Worm (Caenorhabditis elegans) whole organism, late embryonic: ENCODE results near the gene dhs-25.
A peak's percentile ranks its signal among the peaks of the same experiment; 100 is the strongest.

ENCODE experiments used
- C08G9.2 ChIP-seq: sonication (generic microtip); optimal IDR thresholded peaks from 2 replicates; lab custom pipeline; 2016; ENCODE audit warnings: mild to moderate bottlenecking, missing genetic modification characterization, moderate library complexity, missing compliant biosample characterization
- K02D7.2 ChIP-seq: sonication (generic microtip); optimal IDR thresholded peaks from 2 replicates; lab custom pipeline; 2017; ENCODE audit warnings: mild to moderate bottlenecking, missing genetic modification characterization, missing compliant biosample characterization
- K09A11.1 ChIP-seq: sonication (generic microtip); optimal IDR thresholded peaks from 2 replicates; lab custom pipeline; 2017; ENCODE audit warnings: antibody characterized with exemption, mild to moderate bottlenecking, missing genetic modification characterization, missing compliant biosample characterization; ENCODE audit not compliant: insufficient read depth
- T23F11.4 ChIP-seq: fragments of 200-800 bp; sonication (Bioruptor generic); optimal IDR thresholded peaks from 2 replicates; lab custom pipeline; 2018; ENCODE audit warnings: mild to moderate bottlenecking, missing genetic modification characterization, missing compliant biosample characterization
- Y22D7AL.16 ChIP-seq: sonication (generic microtip); optimal IDR thresholded peaks from 2 replicates; lab custom pipeline; 2016; ENCODE audit warnings: missing genetic modification characterization, missing compliant biosample characterization
- ahr-1 ChIP-seq: sonication (generic microtip); optimal IDR thresholded peaks from 2 replicates; lab custom pipeline; 2016; ENCODE audit warnings: missing genetic modification characterization, missing compliant biosample characterization
- ceh-14 ChIP-seq: sonication (generic microtip); optimal IDR thresholded peaks from 2 replicates; lab custom pipeline; 2016; ENCODE audit warnings: missing genotype, missing genetic modification characterization, missing compliant biosample characterization
- ceh-19 ChIP-seq: fragments of 200-800 bp; sonication (Bioruptor generic); optimal IDR thresholded peaks from 2 replicates; lab custom pipeline; 2018; ENCODE audit warnings: mild to moderate bottlenecking, missing genetic modification characterization, missing compliant biosample characterization
- ceh-2 ChIP-seq: sonication (generic microtip); optimal IDR thresholded peaks from 2 replicates; lab custom pipeline; 2016; ENCODE audit warnings: missing genotype, missing genetic modification characterization, missing compliant biosample characterization
- ceh-22 ChIP-seq: sonication (generic microtip); optimal IDR thresholded peaks from 2 replicates; lab custom pipeline; 2017; ENCODE audit warnings: missing biosample characterization, missing genetic modification characterization
- ceh-24 ChIP-seq: sonication (generic microtip); optimal IDR thresholded peaks from 2 replicates; lab custom pipeline; 2016; ENCODE audit warnings: mild to moderate bottlenecking, missing genetic modification characterization, missing compliant biosample characterization
- ceh-30 ChIP-seq: fragments of 150-350 bp; optimal IDR thresholded peaks from 2 replicates; lab custom pipeline; 2014; ENCODE audit warnings: missing biosample characterization, missing genetic modification characterization
- ceh-31 ChIP-seq: sonication (generic microtip); optimal IDR thresholded peaks from 2 replicates; lab custom pipeline; 2016; ENCODE audit warnings: missing genetic modification characterization, missing compliant biosample characterization
- ceh-34 ChIP-seq: sonication (generic microtip); optimal IDR thresholded peaks from 2 replicates; lab custom pipeline; 2016; ENCODE audit warnings: mild to moderate bottlenecking, missing genetic modification characterization, missing compliant biosample characterization
- ceh-45 ChIP-seq: fragments of 200-800 bp; sonication (Bioruptor generic); IDR thresholded peaks from 2 replicates; pipeline ENCODE4 v1.3.6; 2022; ENCODE audit warnings: missing genetic modification reagents, missing genetic modification characterization, missing compliant biosample characterization
- ceh-48 ChIP-seq: sonication (generic microtip); optimal IDR thresholded peaks from 2 replicates; lab custom pipeline; 2016; ENCODE audit warnings: missing genetic modification characterization, inconsistent platforms, missing compliant biosample characterization
- ceh-9 ChIP-seq: sonication (generic microtip); optimal IDR thresholded peaks from 2 replicates; lab custom pipeline; 2016; ENCODE audit warnings: mild to moderate bottlenecking, missing genetic modification characterization, inconsistent platforms, missing compliant biosample characterization
- che-1 ChIP-seq: sonication (generic microtip); optimal IDR thresholded peaks from 2 replicates; lab custom pipeline; 2016; ENCODE audit warnings: mild to moderate bottlenecking, missing genetic modification characterization, missing compliant biosample characterization
- dmd-4 ChIP-seq: sonication (generic microtip); optimal IDR thresholded peaks from 2 replicates; lab custom pipeline; 2016; ENCODE audit warnings: borderline replicate concordance, missing genetic modification characterization, missing compliant biosample characterization
- elt-2 ChIP-seq: sonication (generic microtip); optimal IDR thresholded peaks from 2 replicates; lab custom pipeline; 2016; ENCODE audit warnings: missing genetic modification reagents, missing genetic modification characterization, missing compliant biosample characterization
- eyg-1 ChIP-seq: sonication (generic microtip); optimal IDR thresholded peaks from 2 replicates; lab custom pipeline; 2016; ENCODE audit warnings: missing genotype, missing genetic modification characterization, missing compliant biosample characterization
- hlh-13 ChIP-seq: fragments of 200-800 bp; sonication (Bioruptor generic); optimal IDR thresholded peaks from 2 replicates; lab custom pipeline; 2018; ENCODE audit warnings: mild to moderate bottlenecking, missing genetic modification characterization, missing compliant biosample characterization
- hlh-15 ChIP-seq: sonication (generic microtip); optimal IDR thresholded peaks from 2 replicates; lab custom pipeline; 2016; ENCODE audit warnings: missing genetic modification characterization, missing compliant biosample characterization
- hlh-8 ChIP-seq: sonication (generic microtip); optimal IDR thresholded peaks from 2 replicates; lab custom pipeline; 2016; ENCODE audit warnings: missing genotype, missing genetic modification characterization, missing compliant biosample characterization
- lim-6 ChIP-seq: sonication (generic microtip); optimal IDR thresholded peaks from 2 replicates; lab custom pipeline; 2016; ENCODE audit warnings: missing genetic modification characterization, missing compliant biosample characterization
- lin-11 ChIP-seq: fragments of 200-800 bp; sonication (Bioruptor generic); optimal IDR thresholded peaks from 2 replicates; lab custom pipeline; 2018; ENCODE audit warnings: mild to moderate bottlenecking, missing genetic modification characterization, missing compliant biosample characterization
- madf-2 ChIP-seq: sonication (generic microtip); optimal IDR thresholded peaks from 2 replicates; lab custom pipeline; 2017; ENCODE audit warnings: missing genetic modification characterization, missing compliant biosample characterization
- nfya-1 ChIP-seq: sonication (generic microtip); optimal IDR thresholded peaks from 2 replicates; lab custom pipeline; 2017; ENCODE audit warnings: missing genetic modification characterization, mild to moderate bottlenecking, missing compliant biosample characterization, antibody characterized with exemption, moderate library complexity
- odd-2 ChIP-seq: sonication (generic microtip); optimal IDR thresholded peaks from 2 replicates; lab custom pipeline; 2017; ENCODE audit warnings: antibody characterized with exemption, mild to moderate bottlenecking, missing genetic modification characterization, missing compliant biosample characterization
- pag-3 ChIP-seq: sonication (generic microtip); optimal IDR thresholded peaks from 2 replicates; lab custom pipeline; 2016; ENCODE audit warnings: missing compliant biosample characterization, missing genetic modification characterization, borderline replicate concordance
- pax-1 ChIP-seq: fragments of 150-350 bp; optimal IDR thresholded peaks from 2 replicates; lab custom pipeline; 2014; ENCODE audit warnings: missing biosample characterization, missing genetic modification characterization
- pha-2 ChIP-seq: sonication (generic microtip); optimal IDR thresholded peaks from 2 replicates; lab custom pipeline; 2017; ENCODE audit warnings: mild to moderate bottlenecking, missing genetic modification characterization, missing compliant biosample characterization
- pha-4 ChIP-seq: fragments of 150-350 bp; optimal IDR thresholded peaks from 2 replicates; lab custom pipeline; 2018; ENCODE audit warnings: missing biosample characterization, missing genetic modification reagents, missing genetic modification characterization
- pqm-1 ChIP-seq: sonication (generic microtip); optimal IDR thresholded peaks from 2 replicates; lab custom pipeline; 2016; ENCODE audit warnings: missing genetic modification characterization, missing compliant biosample characterization
- pros-1 ChIP-seq: fragments of 150-350 bp; optimal IDR thresholded peaks from 2 replicates; lab custom pipeline; 2014; ENCODE audit warnings: missing biosample characterization, missing genetic modification reagents, missing genetic modification characterization
- sox-4 ChIP-seq: sonication (generic microtip); optimal IDR thresholded peaks from 2 replicates; lab custom pipeline; 2017; ENCODE audit warnings: mild to moderate bottlenecking, missing genetic modification characterization, inconsistent platforms, missing compliant biosample characterization
- syd-9 ChIP-seq: sonication (generic microtip); optimal IDR thresholded peaks from 2 replicates; lab custom pipeline; 2016; ENCODE audit warnings: mild to moderate bottlenecking, missing genetic modification characterization, moderate library complexity, missing compliant biosample characterization
- ttx-3 ChIP-seq: sonication (generic microtip); optimal IDR thresholded peaks from 2 replicates; lab custom pipeline; 2016; ENCODE audit warnings: missing genetic modification reagents, missing genetic modification characterization, missing compliant biosample characterization
- unc-3 ChIP-seq, 2 experiments: fragments of 200-800 bp in 1 of 2; sonication (Bioruptor generic) in 1 of 2; sonication (generic microtip) in 1 of 2; conservative IDR thresholded peaks in 1 of 2; optimal IDR thresholded peaks in 1 of 2; 2 replicates each; pipeline versions ENCODE4 v1.3.6 to Lab custom; 2016 to 2022; ENCODE audit warnings: missing compliant biosample characterization in 2 of 2, missing genetic modification characterization in 2 of 2, missing genetic modification reagents in 1 of 2
- unc-42 ChIP-seq: sonication (generic microtip); optimal IDR thresholded peaks from 2 replicates; lab custom pipeline; 2016; ENCODE audit warnings: missing genotype, missing genetic modification characterization, missing compliant biosample characterization
- unc-55 ChIP-seq: sonication (generic microtip); optimal IDR thresholded peaks from 2 replicates; lab custom pipeline; 2017; ENCODE audit warnings: missing biosample characterization, missing genetic modification reagents, missing genetic modification characterization
- unc-86 ChIP-seq: sonication (generic microtip); optimal IDR thresholded peaks from 2 replicates; lab custom pipeline; 2016; ENCODE audit warnings: missing genetic modification characterization, missing compliant biosample characterization
- zip-5 ChIP-seq: sonication (generic microtip); optimal IDR thresholded peaks from 2 replicates; lab custom pipeline; 2016; ENCODE audit warnings: missing genetic modification characterization, missing compliant biosample characterization
- ztf-16 ChIP-seq: sonication (generic microtip); optimal IDR thresholded peaks from 2 replicates; lab custom pipeline; 2017; ENCODE audit warnings: missing genetic modification characterization, missing compliant biosample characterization

dhs-25 gene

ce11 chrX:1451240-1451639 is 35.1 kb upstream of the dhs-25 start:
- no peak for TF ChIP-seq ceh-30 (tag; lab: Kevin White, UChicago)
- TF ChIP-seq che-1, result no peak
- no peak for TF ChIP-seq hlh-15 (tag; lab: Kevin White, UChicago)
- TF ChIP-seq ceh-45 (GFP tag; lab: Robert Waterston, UW), result no peak
- TF ChIP-seq odd-2 (tag; lab: Kevin White, UChicago), result no peak
- TF ChIP-seq syd-9, result no peak
- no peak for TF ChIP-seq hlh-8 (tag; lab: Kevin White, UChicago)
- no peak for TF ChIP-seq madf-2
- TF ChIP-seq zip-5 (tag; lab: Kevin White, UChicago), result no peak
- no peak for TF ChIP-seq sox-4 (tag; lab: Kevin White, UChicago)
- TF ChIP-seq elt-2 (tag; lab: Kevin White, UChicago), result no peak
- no peak for TF ChIP-seq Y22D7AL.16 (tag; lab: Kevin White, UChicago)
- no peak for TF ChIP-seq ztf-16 (tag; lab: Kevin White, UChicago)
- TF ChIP-seq K02D7.2 (tag; lab: Kevin White, UChicago), result no peak
- no peak for TF ChIP-seq unc-42 (tag; lab: Kevin White, UChicago)

ce11 chrX:1451816-1452602 is 34.3 kb upstream of the dhs-25 start:
- TF ChIP-seq unc-3 (GFP tag; conservative IDR thresholded peaks at IDR 0.05; lab: Robert Waterston, UW) (no peak), unc-3 (tag; optimal IDR thresholded peaks at IDR 0.05; lab: Kevin White, UChicago) (no peak), ceh-45 (GFP tag; lab: Robert Waterston, UW) (no peak)

- TF ChIP-seq K02D7.2 (tag; lab: Kevin White, UChicago) (no peak), ceh-30 (tag; lab: Kevin White, UChicago) (no peak), unc-86 (tag; lab: Kevin White, UChicago) (no peak), elt-2 (tag; lab: Kevin White, UChicago) (peak; percentile 12), hlh-13 (GFP tag; lab: Kevin White, UChicago) (no peak), che-1 (no peak)
Measured at ce11 chrX:1453770-1454169, 32.6 kb upstream of the dhs-25 start, which contains the start of gene cebp-1. TSS of gene cebp-1 (minus strand) at chrX:1453868.

- TF ChIP-seq ceh-34 (tag; lab: Kevin White, UChicago), result peak; percentile 75
- peak; percentile 80 for TF ChIP-seq pros-1 (tag; lab: Kevin White, UChicago)
- no peak for TF ChIP-seq pha-4 (tag; lab: Kevin White, UChicago)
- TF ChIP-seq ceh-22 (tag; lab: Kevin White, UChicago), result no peak
- TF ChIP-seq C08G9.2, result peak; percentile 62
- TF ChIP-seq ceh-24 (tag; lab: Kevin White, UChicago), result no peak
- TF ChIP-seq T23F11.4 (GFP tag; lab: Kevin White, UChicago), result peak; percentile 34
- no peak for TF ChIP-seq odd-2 (tag; lab: Kevin White, UChicago)
- no peak for TF ChIP-seq ttx-3 (tag; lab: Kevin White, UChicago)
- peak; percentile 83 for TF ChIP-seq ceh-31 (tag; lab: Kevin White, UChicago)
- TF ChIP-seq lim-6 (tag; lab: Kevin White, UChicago), result peak; percentile 11
- TF ChIP-seq nfya-1 (tag; lab: Kevin White, UChicago), result peak; percentile 82
- TF ChIP-seq pha-2, result peak; percentile 17
- TF ChIP-seq ceh-2 (tag; lab: Kevin White, UChicago), result no peak
- no peak for TF ChIP-seq ahr-1 (tag; lab: Kevin White, UChicago)
- peak; percentile 69 for TF ChIP-seq pqm-1 (tag; lab: Kevin White, UChicago)
- TF ChIP-seq lin-11, result no peak
- peak; percentile 98 for TF ChIP-seq unc-55
- TF ChIP-seq ztf-16 (tag; lab: Kevin White, UChicago), result no peak
- peak; percentile 40 for TF ChIP-seq ceh-14 (tag; lab: Kevin White, UChicago)
- peak; percentile 65 for TF ChIP-seq ceh-19
- peak; percentile 51 for TF ChIP-seq madf-2
- no peak for TF ChIP-seq eyg-1 (tag; lab: Kevin White, UChicago)
- TF ChIP-seq pag-3 (tag; lab: Kevin White, UChicago), result no peak
- TF ChIP-seq pax-1 (tag; lab: Kevin White, UChicago), result peak; percentile 31
- TF ChIP-seq ceh-48, result no peak
- no peak for TF ChIP-seq dmd-4 (tag; lab: Kevin White, UChicago)
- TF ChIP-seq ceh-45 (GFP tag; lab: Robert Waterston, UW), result no peak
- no peak for TF ChIP-seq K09A11.1 (tag; lab: Kevin White, UChicago)
- no peak for TF ChIP-seq ceh-9
- TF ChIP-seq Y22D7AL.16 (tag; lab: Kevin White, UChicago), result no peak
Measured at ce11 chrX:1454385-1454784, 31.9 kb upstream of the dhs-25 start.
